Worm (Caenorhabditis elegans): ENCODE data around the gene srx-51.

ce11 chrV:15264131-15264530 is 17.6 kb upstream of the srx-51 start, which contains the start of gene M01B2.12:
- TF ChIP-seq nhr-237 (tag; optimal IDR thresholded peaks at IDR 0.05) (no peak), zag-1 (tag; optimal IDR thresholded peaks at IDR 0.05) (no peak), mdl-1 (tag; optimal IDR thresholded peaks at IDR 0.05) (no peak), elt-3 (tag; optimal IDR thresholded peaks at IDR 0.05) (no peak)
